In genomic region chr3L:13674722-13675121, dm6 we compare ENCODE assay signal across 2 fruit fly cellular contexts.
TF ChIP-seq lines count a peak whose summit lies in the region.

No protein-coding gene starts in this region.

- no peak for TF ChIP-seq CTCF in whole organism, embryonic (GFP tag; optimal IDR thresholded peaks at IDR 0.05; lab: Kevin White, UChicago)

TF ChIP-seq in whole organism, embryonic, 481 proteins besides CTCF, POLR2A, EP300 and RAD21:
- TF ChIP-seq twi (tag; optimal IDR thresholded peaks at IDR 0.05; lab: Kevin White, UChicago) = peak; percentile 98
- no peak for TF ChIP-seq CG11695 (GFP tag; IDR thresholded peaks at IDR 0.05; lab: Robert Waterston, UW)
- peak; percentile 2 for TF ChIP-seq da (GFP tag; optimal IDR thresholded peaks at IDR 0.05; lab: Kevin White, UChicago)
- TF ChIP-seq wdn (GFP tag; IDR thresholded peaks at IDR 0.05; lab: Robert Waterston, UW) = no peak
- peak in 1 of 2 experiments; percentile 36 for TF ChIP-seq tll (GFP tag; optimal IDR thresholded peaks at IDR 0.05; lab: Kevin White, UChicago)
- no peak for TF ChIP-seq CG7963 (GFP tag; IDR thresholded peaks at IDR 0.05; lab: Robert Waterston, UW; ENCODE audit: partially characterized antibody)
- TF ChIP-seq Ets65A (GFP tag; lab: Kevin White, UChicago) = no peak

TF ChIP-seq in whole organism, prepupa, 60 proteins besides CTCF, POLR2A, EP300 and RAD21:
- no peak for TF ChIP-seq CG6854 (GFP tag; optimal IDR thresholded peaks at IDR 0.05; lab: Kevin White, UChicago)
- TF ChIP-seq svp (GFP tag; lab: Kevin White, UChicago) = peak; percentile 53
